Worm (Caenorhabditis elegans): Measurements from ENCODE around the gene C18D11.9.

ce11 chrIII:11807418-11807817, 1.5 kb upstream of the C18D11.9 start, which contains the start of gene C18D11.10:
- no peak for TF ChIP-seq hlh-1 (tag; optimal IDR thresholded peaks at IDR 0.05)
- TF ChIP-seq nhr-28 (tag; optimal IDR thresholded peaks at IDR 0.05) = no peak
- no peak for TF ChIP-seq nhr-237 (tag; optimal IDR thresholded peaks at IDR 0.05)
- TF ChIP-seq unc-62 (GFP tag; optimal IDR thresholded peaks at IDR 0.05) = no peak
- no peak for TF ChIP-seq mab-5 (tag; optimal IDR thresholded peaks at IDR 0.05)
- no peak for TF ChIP-seq flh-1 (GFP tag; optimal IDR thresholded peaks at IDR 0.05)
- TF ChIP-seq ztf-11 (tag; optimal IDR thresholded peaks at IDR 0.05) = no peak
- no peak for TF ChIP-seq sem-2 (GFP tag; optimal IDR thresholded peaks at IDR 0.05)
- no peak for TF ChIP-seq snpc-4 (tag; optimal IDR thresholded peaks at IDR 0.05)

Measured in whole organism, mixed stage, embryonic.